Worm (Caenorhabditis elegans): ENCODE measurements around the gene C32B5.7.
"Not testable (repeated sequence)": the region's sequence is repeated elsewhere in the genome, so short reads cannot be mapped to it uniquely, and the experiment has no call there.

C32B5.7 gene

ce11 chrII:1006375-1006774 lies 46.0 kb downstream of the C32B5.7 start, which contains the start of gene F45D11.14:
TSS of gene F45D11.14 (minus strand) at chrII:1006475.
- TF ChIP-seq B0310.2 (tag; optimal IDR thresholded peaks at IDR 0.05); flt-1 (GFP tag; IDR thresholded peaks at IDR 0.05); hmbx-1 (tag; optimal IDR thresholded peaks at IDR 0.05): not testable (repeated sequence)

Measured in whole organism, early embryonic.